Fruit fly (Drosophila melanogaster): ENCODE data around the gene Mi-2.

The Mi-2 gene

dm6 chr3L:19906780-19907705 lies 3.0 kb downstream of the Mi-2 start:
- TF ChIP-seq CG9705 (GFP tag; optimal IDR thresholded peaks at IDR 0.05) (no peak), CG32264 (GFP tag; optimal IDR thresholded peaks at IDR 0.05) (no peak), lola (GFP tag; optimal IDR thresholded peaks at IDR 0.05) (no peak), Sp1 (GFP tag; optimal IDR thresholded peaks at IDR 0.05) (peak; percentile 22), woc (GFP tag; optimal IDR thresholded peaks at IDR 0.05) (no peak), jim (GFP tag; optimal IDR thresholded peaks at IDR 0.05) (no peak), Hr78 (GFP tag; optimal IDR thresholded peaks at IDR 0.05) (no peak), dsf (GFP tag; optimal IDR thresholded peaks at IDR 0.05; ENCODE audit: borderline replicate concordance) (no peak), Jra (GFP tag; optimal IDR thresholded peaks at IDR 0.05) (no peak), GATAd (GFP tag; optimal IDR thresholded peaks at IDR 0.05) (no peak), rgr (GFP tag; optimal IDR thresholded peaks at IDR 0.05) (peak; percentile 41), psq (GFP tag; optimal IDR thresholded peaks at IDR 0.05) (peak; percentile 14), h (GFP tag; optimal IDR thresholded peaks at IDR 0.05) (peak; percentile 64), HLH106 (tag; optimal IDR thresholded peaks at IDR 0.05) (peak; percentile 34), Abd-B (GFP tag; optimal IDR thresholded peaks at IDR 0.05) (no peak), N (GFP tag; optimal IDR thresholded peaks at IDR 0.05) (no peak), ey (GFP tag; optimal IDR thresholded peaks at IDR 0.05) (no peak), Vsx2 (GFP tag; optimal IDR thresholded peaks at IDR 0.05; ENCODE audit: partially characterized antibody) (no peak), br (GFP tag; optimal IDR thresholded peaks at IDR 0.05) (peak; percentile 33), pan (optimal IDR thresholded peaks at IDR 0.05) (no peak), dmrt93B (GFP tag; optimal IDR thresholded peaks at IDR 0.05) (no peak), Rel (GFP tag; optimal IDR thresholded peaks at IDR 0.05) (peak; percentile 44), Rel (tag; optimal IDR thresholded peaks at IDR 0.05) (peak; percentile 84), Mio (GFP tag; optimal IDR thresholded peaks at IDR 0.05) (no peak), sage (GFP tag; optimal IDR thresholded peaks at IDR 0.05) (no peak), OdsH (GFP tag; optimal IDR thresholded peaks at IDR 0.05) (peak; percentile 53), Dif (GFP tag; optimal IDR thresholded peaks at IDR 0.05; ENCODE audit: partially characterized antibody) (peak; percentile 4), tai (GFP tag; optimal IDR thresholded peaks at IDR 0.05) (no peak), Dfd (GFP tag; optimal IDR thresholded peaks at IDR 0.05) (no peak), dl (GFP tag; optimal IDR thresholded peaks at IDR 0.05; ENCODE audit: insufficient read depth in 1 of 2, partially characterized antibody in 2 of 2) (peak in 1 of 2 experiments; percentile 55), fru (GFP tag; optimal IDR thresholded peaks at IDR 0.05) (peak; percentile 10), foxo (GFP tag; optimal IDR thresholded peaks at IDR 0.05) (peak in 1 of 2 experiments; percentile 19), sv (GFP tag; optimal IDR thresholded peaks at IDR 0.05) (no peak), CrebA (GFP tag; optimal IDR thresholded peaks at IDR 0.05; ENCODE audit: borderline replicate concordance) (no peak), Hnf4 (GFP tag; optimal IDR thresholded peaks at IDR 0.05) (peak; percentile 25), usp (GFP tag; optimal IDR thresholded peaks at IDR 0.05) (no peak), Myc (optimal IDR thresholded peaks at IDR 0.05) (no peak), Hr83 (GFP tag; optimal IDR thresholded peaks at IDR 0.05; ENCODE audit: poor library complexity, severe bottlenecking) (peak; percentile 64), brk (GFP tag; optimal IDR thresholded peaks at IDR 0.05) (no peak)

- TF ChIP-seq N (GFP tag; optimal IDR thresholded peaks at IDR 0.05): no peak
Measured at dm6 chr3L:19906148-19906752, 3.8 kb downstream of the Mi-2 start.

All from whole organism, wandering third instar larva.